Fruit fly (Drosophila melanogaster): ENCODE measurements around the gene CG5445.

dm6 chrX:17282626-17283025, 330 bp downstream of the CG5445 start, which contains the start of gene CG8664:
- TF ChIP-seq CG8478 (optimal IDR thresholded peaks at IDR 0.05) (no peak), CTCF (optimal IDR thresholded peaks at IDR 0.05) (no peak)

Measured in S2 (cell line).